Fruit fly (Drosophila melanogaster) whole organism, adult: ENCODE data around the gene CG31086.
A peak's percentile ranks its signal among the peaks of the same experiment; 100 is the strongest.

Experiments
- bab1 ChIP-seq: fragments of 200-800 bp; sonication (Bioruptor generic); optimal IDR thresholded peaks from 3 replicates; lab custom pipeline; 2019; ENCODE audit warnings: missing biosample characterization, mild to moderate bottlenecking, missing genetic modification characterization, moderate library complexity
- pad ChIP-seq: fragments of 200-800 bp; sonication (Bioruptor generic); optimal IDR thresholded peaks from 3 replicates; lab custom pipeline; 2017; ENCODE audit warnings: missing biosample characterization, missing genetic modification characterization, mild to moderate bottlenecking, moderate library complexity, missing genetic modification reagents

dm6 chr3R:26137189-26137588, 47.9 kb upstream of the CG31086 start:
- TF ChIP-seq pad (GFP tag; lab: Kevin White, UChicago) (peak; percentile 1), bab1 (GFP tag; lab: Kevin White, UChicago) (no peak)
